Worm (Caenorhabditis elegans) whole organism, young adult: Measurements from ENCODE around the gene ZC196.5.

Source experiments
- F23B12.7 ChIP-seq: sonication (generic microtip); optimal IDR thresholded peaks from 2 replicates; lab custom pipeline; 2017; ENCODE audit warnings: missing genetic modification characterization, mild to moderate bottlenecking, missing compliant biosample characterization, antibody characterized with exemption, moderate library complexity; ENCODE audit not compliant: insufficient read depth
- F33H1.4 ChIP-seq: fragments of 200-800 bp; sonication (Bioruptor generic); IDR thresholded peaks from 2 replicates; pipeline ENCODE4 v1.3.6; 2022; ENCODE audit warnings: missing genetic modification reagents, missing genetic modification characterization, missing compliant biosample characterization
- attf-6 ChIP-seq: fragments of 200-800 bp; sonication (Bioruptor generic); IDR thresholded peaks from 2 replicates; pipeline ENCODE4 v1.3.6; 2022; ENCODE audit warnings: missing genetic modification reagents, missing genetic modification characterization, missing compliant biosample characterization
- hlh-26 ChIP-seq: fragments of 200-800 bp; sonication (Bioruptor generic); conservative IDR thresholded peaks from 2 replicates; pipeline ENCODE4 v1.3.6; 2022; ENCODE audit warnings: missing genetic modification reagents, missing genetic modification characterization, missing compliant biosample characterization
- lag-1 ChIP-seq: fragments of 200-800 bp; sonication (Bioruptor generic); IDR thresholded peaks from 2 replicates; pipeline ENCODE4 v1.3.6; 2022; ENCODE audit warnings: missing genetic modification reagents, missing genetic modification characterization, missing compliant biosample characterization
- lir-1 ChIP-seq: fragments of 200-800 bp; sonication (Bioruptor generic); conservative IDR thresholded peaks from 2 replicates; pipeline ENCODE4 v1.3.6; 2022; ENCODE audit warnings: missing genetic modification reagents, missing genetic modification characterization, missing compliant biosample characterization
- nhr-27 ChIP-seq: fragments of 200-800 bp; sonication (Bioruptor generic); optimal IDR thresholded peaks from 2 replicates; lab custom pipeline; 2018; ENCODE audit warnings: mild to moderate bottlenecking, missing genetic modification characterization, moderate library complexity, missing compliant biosample characterization
- pha-4 ChIP-seq: fragments of 150-350 bp; sonication (generic microtip); optimal IDR thresholded peaks from 2 replicates; lab custom pipeline; 2014; ENCODE audit warnings: missing biosample characterization, missing genetic modification reagents, missing genetic modification characterization
- sea-2 ChIP-seq: fragments of 200-800 bp; sonication (Bioruptor generic); IDR thresholded peaks from 2 replicates; pipeline ENCODE4 v1.3.6; 2022; ENCODE audit warnings: missing genetic modification characterization, missing compliant biosample characterization
- sptf-2 ChIP-seq: fragments of 200-800 bp; sonication (Bioruptor generic); optimal IDR thresholded peaks from 2 replicates; lab custom pipeline; 2018; ENCODE audit warnings: mild to moderate bottlenecking, missing genetic modification characterization, missing compliant biosample characterization

DNA sequence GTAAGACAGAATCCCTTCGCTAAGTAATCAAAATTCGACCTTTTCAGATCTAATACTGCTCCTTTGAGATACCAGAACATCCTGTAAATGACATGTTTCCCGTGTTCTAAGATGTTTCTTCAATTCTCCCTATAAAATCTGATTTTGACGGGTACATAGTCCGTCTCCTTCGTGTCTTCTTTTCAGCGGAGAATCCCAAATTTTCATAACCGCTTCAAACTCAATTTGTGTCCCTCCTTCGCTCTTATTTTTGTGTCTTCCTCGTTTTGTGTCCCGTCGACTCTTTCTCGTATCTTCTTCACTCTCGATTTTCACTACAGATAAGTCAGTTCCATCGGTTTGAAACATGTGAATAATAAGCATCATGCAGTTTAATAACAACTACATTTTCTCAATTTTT lies 13.0 kb upstream of the ZC196.5 start, which contains the start of gene glr-5:
- no peak for TF ChIP-seq sea-2
- no peak for TF ChIP-seq F33H1.4 (GFP tag; lab: Robert Waterston, UW)
- TF ChIP-seq attf-6 (GFP tag; lab: Robert Waterston, UW) = no peak
- no peak for TF ChIP-seq lir-1 (GFP tag; lab: Robert Waterston, UW)
- TF ChIP-seq sptf-2 (GFP tag; lab: Kevin White, UChicago) = no peak
- no peak for TF ChIP-seq pha-4
- TF ChIP-seq nhr-27 = no peak
- no peak for TF ChIP-seq lag-1 (GFP tag; lab: Robert Waterston, UW)
- no peak for TF ChIP-seq hlh-26 (GFP tag; lab: Robert Waterston, UW)
- no peak for TF ChIP-seq F23B12.7 (tag; lab: Kevin White, UChicago)
